Fruit fly (Drosophila melanogaster) whole organism, embryonic: ENCODE results near the gene CG32708.

Source experiments
- Bgb ChIP-seq: fragments of 200-800 bp; sonication (Bioruptor generic); IDR thresholded peaks from 2 replicates; pipeline ENCODE4 v1.3.6; 2022; ENCODE audit warnings: missing biosample characterization, missing genetic modification characterization; ENCODE audit not compliant: partially characterized antibody
- CG10654 ChIP-seq: fragments of 200-800 bp; sonication (Bioruptor generic); optimal IDR thresholded peaks from 2 replicates; lab custom pipeline; 2016; ENCODE audit warnings: missing biosample characterization, missing genetic modification characterization
- CG12219 ChIP-seq: fragments of 200-800 bp; sonication (Bioruptor generic); optimal IDR thresholded peaks from 3 replicates; lab custom pipeline; 2018; ENCODE audit warnings: missing biosample characterization, mild to moderate bottlenecking, missing genetic modification characterization
- CG13287 ChIP-seq: fragments of 200-800 bp; sonication (Bioruptor generic); IDR thresholded peaks from 2 replicates; pipeline ENCODE4 v1.3.6; 2022; ENCODE audit warnings: missing biosample characterization, missing genetic modification characterization; ENCODE audit not compliant: partially characterized antibody
- CG14710 ChIP-seq: fragments of 200-800 bp; sonication (Bioruptor generic); optimal IDR thresholded peaks from 3 replicates; lab custom pipeline; 2019; ENCODE audit warnings: missing biosample characterization, mild to moderate bottlenecking, missing genetic modification characterization, moderate library complexity
- CG14965 ChIP-seq: fragments of 200-800 bp; sonication (Bioruptor generic); optimal IDR thresholded peaks from 2 replicates; lab custom pipeline; 2016; ENCODE audit warnings: missing biosample characterization, missing genetic modification characterization, borderline replicate concordance
- CG15601 ChIP-seq: fragments of 200-800 bp; sonication (Bioruptor generic); optimal IDR thresholded peaks from 3 replicates; lab custom pipeline; 2019; ENCODE audit warnings: missing biosample characterization, mild to moderate bottlenecking, missing genetic modification characterization, moderate library complexity
- CG17912 ChIP-seq: fragments of 200-800 bp; sonication (Bioruptor generic); optimal IDR thresholded peaks from 2 replicates; lab custom pipeline; 2018; ENCODE audit warnings: missing biosample characterization, mild to moderate bottlenecking, missing genetic modification characterization
- CG1792 ChIP-seq: fragments of 200-800 bp; sonication (Bioruptor generic); optimal IDR thresholded peaks from 2 replicates; lab custom pipeline; 2016; ENCODE audit warnings: missing biosample characterization, missing genetic modification characterization
- CG31388 ChIP-seq: fragments of 200-800 bp; sonication (Bioruptor generic); optimal IDR thresholded peaks from 2 replicates; lab custom pipeline; 2016; ENCODE audit warnings: missing biosample characterization, missing genetic modification characterization
- CG32767 ChIP-seq: fragments of 200-800 bp; sonication (Bioruptor generic); IDR thresholded peaks from 2 replicates; pipeline ENCODE4 v1.3.6; 2022; ENCODE audit warnings: missing biosample characterization, missing genetic modification characterization
- CG34422 ChIP-seq: fragments of 200-800 bp; sonication (Bioruptor generic); IDR thresholded peaks from 3 replicates; pipeline ENCODE4 v1.3.6; 2022; ENCODE audit warnings: missing biosample characterization, missing genetic modification characterization
- CG4707 ChIP-seq: fragments of 200-800 bp; sonication (Bioruptor generic); optimal IDR thresholded peaks from 2 replicates; lab custom pipeline; 2018; ENCODE audit warnings: missing biosample characterization, mild to moderate bottlenecking, missing genetic modification characterization, moderate library complexity
- CG5245 ChIP-seq: fragments of 200-800 bp; sonication (Bioruptor generic); optimal IDR thresholded peaks from 3 replicates; lab custom pipeline; 2016; ENCODE audit warnings: missing biosample characterization, missing genetic modification characterization
- CG5953 ChIP-seq: fragments of 200-800 bp; sonication (Bioruptor generic); IDR thresholded peaks from 2 replicates; pipeline ENCODE4 v1.3.6; 2022; ENCODE audit warnings: missing biosample characterization, missing genetic modification characterization
- CG6689 ChIP-seq: fragments of 200-800 bp; sonication (Bioruptor generic); IDR thresholded peaks from 2 replicates; pipeline ENCODE4 v1.3.6; 2022; ENCODE audit warnings: missing biosample characterization, missing genetic modification characterization
- CG8089 ChIP-seq: fragments of 200-800 bp; sonication (Bioruptor generic); optimal IDR thresholded peaks from 3 replicates; lab custom pipeline; 2016; ENCODE audit warnings: missing biosample characterization, missing genetic modification characterization
- CkIIα-i1 ChIP-seq: fragments of 200-800 bp; sonication (Bioruptor generic); IDR thresholded peaks from 2 replicates; pipeline ENCODE4 v1.3.6; 2022; ENCODE audit warnings: missing biosample characterization, missing genetic modification characterization
- Doc2 ChIP-seq: fragments of 200-800 bp; sonication (Bioruptor generic); IDR thresholded peaks from 2 replicates; pipeline ENCODE4 v1.3.6; 2022; ENCODE audit warnings: missing biosample characterization, missing genetic modification characterization
- Doc3 ChIP-seq: fragments of 200-800 bp; sonication (Bioruptor generic); IDR thresholded peaks from 3 replicates; pipeline ENCODE4 v1.3.6; 2022; ENCODE audit warnings: missing biosample characterization, missing genetic modification characterization; ENCODE audit not compliant: partially characterized antibody
- E2f1 ChIP-seq: fragments of 200-800 bp; sonication (Bioruptor generic); IDR thresholded peaks from 2 replicates; pipeline ENCODE4 v1.3.6; 2022; ENCODE audit warnings: missing biosample characterization, missing genetic modification characterization
- E2f2 ChIP-seq: fragments of 200-800 bp; sonication (Bioruptor generic); IDR thresholded peaks from 2 replicates; pipeline ENCODE4 v1.3.6; 2022; ENCODE audit warnings: missing biosample characterization, missing genetic modification characterization
- GATAe ChIP-seq: fragments of 200-800 bp; sonication (Bioruptor generic); conservative IDR thresholded peaks from 2 replicates; pipeline ENCODE4 v1.3.6; 2022; ENCODE audit warnings: missing biosample characterization, missing genetic modification characterization
- HHEX ChIP-seq: fragments of 200-800 bp; sonication (Bioruptor generic); optimal IDR thresholded peaks from 3 replicates; lab custom pipeline; 2017; ENCODE audit warnings: missing biosample characterization, mild to moderate bottlenecking, missing genetic modification characterization, missing genetic modification reagents
- Hr39 ChIP-seq: fragments of >200 bp; optimal IDR thresholded peaks from 2 replicates; lab custom pipeline; 2017
- Hr78 ChIP-seq, 2 experiments: fragments of 200-800 bp in 1 of 2; fragments of >200 bp in 1 of 2; sonication (Bioruptor generic) in 1 of 2; optimal IDR thresholded peaks; 2 replicates each; lab custom pipeline; 2017 to 2019; ENCODE audit warnings: missing biosample characterization in 2 of 2, missing genetic modification characterization in 2 of 2, mild to moderate bottlenecking in 1 of 2, moderate library complexity in 1 of 2
- Max ChIP-seq: fragments of 200-800 bp; sonication (Bioruptor generic); optimal IDR thresholded peaks from 2 replicates; lab custom pipeline; 2016; ENCODE audit warnings: missing biosample characterization, mild to moderate bottlenecking, missing genetic modification characterization
- NK7.1 ChIP-seq: fragments of 200-800 bp; sonication (Bioruptor generic); optimal IDR thresholded peaks from 3 replicates; lab custom pipeline; 2016; ENCODE audit warnings: missing biosample characterization, missing genetic modification characterization
- Oli ChIP-seq: fragments of 200-800 bp; sonication (Bioruptor generic); optimal IDR thresholded peaks from 2 replicates; lab custom pipeline; 2018; ENCODE audit warnings: missing biosample characterization, mild to moderate bottlenecking, missing genetic modification characterization, moderate library complexity
- Pdp1 ChIP-seq, 2 experiments: fragments of 200-800 bp; sonication (Bioruptor generic); optimal IDR thresholded peaks; 3 replicates each; lab custom pipeline; 2016; ENCODE audit warnings: missing biosample characterization in 2 of 2, missing genetic modification characterization in 2 of 2, mild to moderate bottlenecking in 1 of 2, moderate library complexity in 1 of 2
- Rfx ChIP-seq: fragments of 200-800 bp; sonication (Bioruptor generic); IDR thresholded peaks from 2 replicates; pipeline ENCODE4 v1.3.6; 2022; ENCODE audit warnings: missing biosample characterization, missing genetic modification characterization
- Sin3A ChIP-seq: fragments of >200 bp; optimal IDR thresholded peaks from 2 replicates; lab custom pipeline; 2018
- Ssrp ChIP-seq: fragments of 200-800 bp; sonication (Bioruptor generic); optimal IDR thresholded peaks from 2 replicates; lab custom pipeline; 2018; ENCODE audit warnings: missing biosample characterization, mild to moderate bottlenecking, missing genetic modification characterization, moderate library complexity
- Usf ChIP-seq: fragments of 200-800 bp; sonication (Bioruptor generic); optimal IDR thresholded peaks from 2 replicates; lab custom pipeline; 2017; ENCODE audit warnings: missing genotype, missing biosample characterization, missing genetic modification characterization
- abd-A ChIP-seq: fragments of 200-800 bp; sonication (Bioruptor generic); optimal IDR thresholded peaks from 3 replicates; lab custom pipeline; 2019; ENCODE audit warnings: missing biosample characterization, mild to moderate bottlenecking, missing genetic modification characterization, moderate library complexity
- bowl ChIP-seq: fragments of 200-800 bp; sonication (Bioruptor generic); IDR thresholded peaks from 2 replicates; pipeline ENCODE4 v1.3.6; 2022; ENCODE audit warnings: missing biosample characterization, missing genetic modification characterization
- br ChIP-seq: fragments of >200 bp; optimal IDR thresholded peaks from 2 replicates; lab custom pipeline; 2017
- dm ChIP-seq: fragments of 200-800 bp; sonication (Bioruptor generic); optimal IDR thresholded peaks from 3 replicates; lab custom pipeline; 2016; ENCODE audit warnings: missing biosample characterization, missing genetic modification characterization
- en ChIP-seq: fragments of 200-800 bp; sonication (Bioruptor generic); optimal IDR thresholded peaks from 2 replicates; lab custom pipeline; 2016; ENCODE audit warnings: missing biosample characterization, missing genetic modification characterization
- jigr1 ChIP-seq: fragments of 200-800 bp; sonication (Bioruptor generic); IDR thresholded peaks from 3 replicates; pipeline ENCODE4 v1.3.6; 2022; ENCODE audit warnings: missing biosample characterization, missing genetic modification characterization
- luna ChIP-seq: fragments of 200-800 bp; sonication (Bioruptor generic); optimal IDR thresholded peaks from 2 replicates; lab custom pipeline; 2016; ENCODE audit warnings: missing biosample characterization, missing genetic modification characterization
- nerfin-1 ChIP-seq: fragments of 200-800 bp; sonication (Bioruptor generic); optimal IDR thresholded peaks from 3 replicates; lab custom pipeline; 2019; ENCODE audit warnings: missing biosample characterization, mild to moderate bottlenecking, missing genetic modification characterization, moderate library complexity
- peb ChIP-seq: fragments of 200-800 bp; sonication (Bioruptor generic); IDR thresholded peaks from 2 replicates; pipeline ENCODE4 v1.3.6; 2022; ENCODE audit warnings: missing biosample characterization, missing genetic modification characterization
- shn ChIP-seq: fragments of 200-800 bp; sonication (Bioruptor generic); optimal IDR thresholded peaks from 3 replicates; lab custom pipeline; 2016; ENCODE audit warnings: missing biosample characterization, missing genetic modification characterization
- sisA ChIP-seq: fragments of 200-800 bp; sonication (Bioruptor generic); IDR thresholded peaks from 2 replicates; pipeline ENCODE4 v1.3.6; 2022; ENCODE audit warnings: missing biosample characterization, missing genetic modification characterization
- so ChIP-seq: fragments of 200-800 bp; sonication (Bioruptor generic); IDR thresholded peaks from 3 replicates; pipeline ENCODE4 v1.3.6; 2022; ENCODE audit warnings: missing biosample characterization, missing genetic modification characterization
- tgo ChIP-seq: fragments of 200-800 bp; sonication (Bioruptor generic); IDR thresholded peaks from 3 replicates; pipeline ENCODE4 v1.3.6; 2022; ENCODE audit warnings: missing biosample characterization, missing genetic modification characterization
- tna ChIP-seq: fragments of 200-800 bp; sonication (Bioruptor generic); IDR thresholded peaks from 2 replicates; pipeline ENCODE4 v1.3.6; 2022; ENCODE audit warnings: missing biosample characterization, missing genetic modification characterization; ENCODE audit not compliant: partially characterized antibody
- trh ChIP-seq: fragments of 200-800 bp; sonication (Bioruptor generic); optimal IDR thresholded peaks from 2 replicates; lab custom pipeline; 2016; ENCODE audit warnings: missing biosample characterization, missing genetic modification characterization
- twi ChIP-seq: fragments of 200-800 bp; optimal IDR thresholded peaks from 2 replicates; lab custom pipeline; 2019; ENCODE audit warnings: missing biosample characterization, mild to moderate bottlenecking, missing genetic modification characterization, moderate library complexity
- wor ChIP-seq: fragments of 200-800 bp; sonication (Bioruptor generic); IDR thresholded peaks from 2 replicates; pipeline ENCODE4 v1.3.6; 2022; ENCODE audit warnings: missing biosample characterization, missing genetic modification characterization
- z ChIP-seq: fragments of 200-800 bp; sonication (Bioruptor generic); IDR thresholded peaks from 3 replicates; pipeline ENCODE4 v1.3.6; 2022; ENCODE audit warnings: missing biosample characterization, missing genetic modification characterization

Gene CG32708

DNA sequence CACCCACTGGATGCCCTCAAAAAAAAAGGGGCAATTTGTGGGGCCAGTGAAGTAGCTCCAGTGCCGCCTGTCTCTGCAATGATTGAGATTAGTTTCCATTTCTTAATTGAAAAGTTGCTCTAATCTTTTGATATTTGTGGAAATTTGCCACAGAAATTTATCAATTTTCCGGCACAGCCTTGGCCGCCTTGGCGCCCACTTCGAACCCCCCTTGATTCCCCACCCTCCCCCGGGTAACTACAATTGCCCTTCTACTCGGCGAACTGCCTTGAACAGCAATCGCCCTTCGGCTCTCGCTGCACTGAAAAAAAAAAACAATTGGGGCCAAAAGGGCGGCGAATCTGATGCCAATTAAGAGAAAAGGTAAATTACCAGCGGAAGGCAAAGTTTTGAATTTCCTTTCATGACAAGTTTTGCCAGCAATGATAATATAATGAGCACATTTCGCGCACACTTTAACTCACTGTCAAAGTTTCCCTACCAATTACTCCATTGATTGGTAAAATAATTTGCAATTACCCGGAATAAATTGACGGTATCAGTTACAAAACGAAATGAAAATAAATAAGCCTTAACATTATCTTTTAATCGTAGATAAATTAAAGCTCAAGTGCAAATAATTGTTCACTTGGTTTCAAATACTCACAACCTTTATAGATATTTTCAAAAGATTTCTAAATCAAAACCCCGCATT is 34.1 kb downstream of the CG32708 start (continued):
- TF ChIP-seq CG4707 (GFP tag; lab: Kevin White, UChicago) = no peak
- no peak for TF ChIP-seq CG5953
- TF ChIP-seq bowl = no peak
- TF ChIP-seq nerfin-1 (tag; lab: Kevin White, UChicago) = peak; percentile 15
- TF ChIP-seq Usf (GFP tag; lab: Kevin White, UChicago) = no peak
- no peak for TF ChIP-seq Hr78 (GFP tag; optimal IDR thresholded peaks at IDR 0.05; lab: Kevin White, UChicago)
- TF ChIP-seq jigr1 (GFP tag; lab: Robert Waterston, UW) = no peak
- peak; percentile 31 for TF ChIP-seq Oli
- TF ChIP-seq br (lab: Kevin White, UChicago) = no peak
- TF ChIP-seq CG10654 (GFP tag; lab: Kevin White, UChicago) = no peak
- TF ChIP-seq sisA (GFP tag; lab: Robert Waterston, UW) = peak; percentile 32; the same call in 1 of the 2 replicates
- TF ChIP-seq Rfx (GFP tag; lab: Robert Waterston, UW) = no peak
- no peak for TF ChIP-seq en (GFP tag; lab: Kevin White, UChicago)
- TF ChIP-seq CG31388 (GFP tag; lab: Kevin White, UChicago) = no peak
- TF ChIP-seq CG17912 (GFP tag; lab: Kevin White, UChicago) = no peak
- no peak for TF ChIP-seq Doc2 (GFP tag; lab: Robert Waterston, UW)
- TF ChIP-seq twi (tag; lab: Kevin White, UChicago) = no peak
- no peak for TF ChIP-seq Hr39 (lab: Kevin White, UChicago)
- no peak for TF ChIP-seq E2f2 (GFP tag; lab: Robert Waterston, UW)
- TF ChIP-seq Max (GFP tag; lab: Kevin White, UChicago) = no peak
- no peak for TF ChIP-seq CG1792 (GFP tag; lab: Kevin White, UChicago)
- no peak for TF ChIP-seq so
- TF ChIP-seq z = no peak
- TF ChIP-seq CG6689 = no peak
- TF ChIP-seq tna = no peak
- no peak for TF ChIP-seq trh (GFP tag; lab: Kevin White, UChicago)
- TF ChIP-seq dm (GFP tag; lab: Kevin White, UChicago) = no peak
- no peak for TF ChIP-seq CG13287 (GFP tag; lab: Robert Waterston, UW)
- peak; percentile 29 for TF ChIP-seq Ssrp (tag; lab: Kevin White, UChicago)
- no peak for TF ChIP-seq luna (GFP tag; lab: Kevin White, UChicago)
- no peak for TF ChIP-seq Pdp1 (GFP tag; optimal IDR thresholded peaks at IDR 0.05; lab: Kevin White, UChicago)
- TF ChIP-seq CG5245 (GFP tag; lab: Kevin White, UChicago) = no peak
- TF ChIP-seq CG12219 (GFP tag; lab: Kevin White, UChicago) = peak; percentile 16
- TF ChIP-seq CG34422 (GFP tag; lab: Robert Waterston, UW) = no peak
- TF ChIP-seq abd-A (tag; lab: Kevin White, UChicago) = no peak
- TF ChIP-seq shn (GFP tag; lab: Kevin White, UChicago) = no peak
- no peak for TF ChIP-seq peb (GFP tag; lab: Robert Waterston, UW)
- TF ChIP-seq CkIIα-i1 (GFP tag; lab: Robert Waterston, UW) = no peak
- TF ChIP-seq tgo (GFP tag; lab: Robert Waterston, UW) = no peak
- TF ChIP-seq HHEX (GFP tag; lab: Kevin White, UChicago) = peak; percentile 6
- TF ChIP-seq NK7.1 (GFP tag; lab: Kevin White, UChicago) = no peak
- peak; percentile 22 for TF ChIP-seq CG14710 (tag; lab: Kevin White, UChicago)
- TF ChIP-seq CG14965 (GFP tag; lab: Kevin White, UChicago) = no peak
- no peak for TF ChIP-seq Doc3 (GFP tag; lab: Robert Waterston, UW)
- no peak for TF ChIP-seq Sin3A (lab: Kevin White, UChicago)
- no peak for TF ChIP-seq E2f1 (GFP tag; lab: Robert Waterston, UW)
- TF ChIP-seq GATAe (GFP tag; lab: Robert Waterston, UW) = no peak
- no peak for TF ChIP-seq CG32767
- TF ChIP-seq wor (GFP tag; lab: Robert Waterston, UW) = no peak
- no peak for TF ChIP-seq CG8089 (GFP tag; lab: Kevin White, UChicago)
- TF ChIP-seq CG15601 = no peak
- TF ChIP-seq Bgb (GFP tag; lab: Robert Waterston, UW) = no peak
